Worm (Caenorhabditis elegans) whole organism, young adult: ENCODE data around the gene sel-1.

Experiments used
- K11D2.4 ChIP-seq: fragments of 200-800 bp; sonication (Bioruptor generic); IDR thresholded peaks from 2 replicates; pipeline ENCODE4 v1.3.6; 2022; ENCODE audit warnings: missing genetic modification reagents, missing genetic modification characterization, missing compliant biosample characterization
- lag-1 ChIP-seq: fragments of 200-800 bp; sonication (Bioruptor generic); IDR thresholded peaks from 2 replicates; pipeline ENCODE4 v1.3.6; 2022; ENCODE audit warnings: missing genetic modification reagents, missing genetic modification characterization, missing compliant biosample characterization
- pha-4 ChIP-seq: fragments of 150-350 bp; sonication (generic microtip); optimal IDR thresholded peaks from 2 replicates; lab custom pipeline; 2014; ENCODE audit warnings: missing biosample characterization, missing genetic modification reagents, missing genetic modification characterization
- rpc-1 ChIP-seq, 2 experiments: fragments of 150-350 bp in 1 of 2; sonication (generic microtip) in 1 of 2; optimal IDR thresholded peaks; 2 replicates each; lab custom pipeline; 2014 to 2018; ENCODE audit warnings: missing biosample characterization in 1 of 2, missing genetic modification characterization in 1 of 2, missing genetic modification reagents in 1 of 2, missing genotype in 1 of 2
- sea-2 ChIP-seq: fragments of 200-800 bp; sonication (Bioruptor generic); IDR thresholded peaks from 2 replicates; pipeline ENCODE4 v1.3.6; 2022; ENCODE audit warnings: missing genetic modification characterization, missing compliant biosample characterization
- unc-62 ChIP-seq: fragments of 150-350 bp; optimal IDR thresholded peaks from 2 replicates; lab custom pipeline; 2014; ENCODE audit warnings: missing biosample characterization, missing genetic modification reagents, missing genetic modification characterization

DNA sequence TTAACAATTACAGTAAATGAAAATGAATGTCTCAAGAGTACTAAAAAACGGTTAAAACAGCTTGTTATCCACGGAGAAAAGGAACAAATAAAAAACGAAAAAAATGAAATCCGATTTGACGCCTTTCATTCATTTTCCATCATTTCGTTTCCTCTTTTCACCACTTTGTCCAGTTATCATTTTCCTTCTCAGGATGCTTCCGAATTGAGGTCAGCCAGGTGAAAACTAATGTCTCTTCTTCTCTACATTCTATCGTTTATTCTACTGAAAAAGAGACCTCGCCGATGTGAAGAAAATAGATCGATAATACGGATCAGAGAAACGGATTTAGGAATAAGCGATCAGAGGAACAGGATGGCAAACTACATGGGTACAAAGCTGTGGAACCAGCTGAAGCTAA, 34.4 kb upstream of the sel-1 start:
- TF ChIP-seq unc-62 (GFP tag; lab: Kevin White, UChicago) = no peak
- TF ChIP-seq lag-1 (GFP tag; lab: Robert Waterston, UW) = no peak
- TF ChIP-seq sea-2 (GFP tag; lab: Robert Waterston, UW) = no peak
- no peak for TF ChIP-seq rpc-1 (optimal IDR thresholded peaks at IDR 0.05; lab: Kevin White, UChicago)
- no peak for TF ChIP-seq rpc-1 (tag; optimal IDR thresholded peaks at IDR 0.05; lab: Kevin White, UChicago)
- TF ChIP-seq K11D2.4 (GFP tag; lab: Robert Waterston, UW) = no peak
- no peak for TF ChIP-seq pha-4 (tag; lab: Kevin White, UChicago)
